Fruit fly (Drosophila melanogaster) whole organism, wandering third instar larva: ENCODE measurements around the gene ast.

Experiments used
- Abd-B ChIP-seq: fragments of >200 bp; optimal IDR thresholded peaks from 2 replicates; lab custom pipeline; 2017; ENCODE audit warnings: missing biosample characterization, missing genetic modification characterization
- CG32264 ChIP-seq: fragments of 200-800 bp; sonication (Bioruptor generic); optimal IDR thresholded peaks from 2 replicates; lab custom pipeline; 2016; ENCODE audit warnings: missing biosample characterization, missing genetic modification characterization
- CG9705 ChIP-seq: fragments of 200-800 bp; sonication (Bioruptor generic); optimal IDR thresholded peaks from 2 replicates; lab custom pipeline; 2018; ENCODE audit warnings: missing biosample characterization, mild to moderate bottlenecking, missing genetic modification characterization
- CrebA ChIP-seq: fragments of 200-800 bp; sonication (Bioruptor generic); optimal IDR thresholded peaks from 2 replicates; lab custom pipeline; 2016; ENCODE audit warnings: missing biosample characterization, mild to moderate bottlenecking, missing genetic modification characterization, borderline replicate concordance
- Dfd ChIP-seq: fragments of >200 bp; optimal IDR thresholded peaks from 2 replicates; lab custom pipeline; 2017; ENCODE audit warnings: missing biosample characterization, missing genetic modification characterization
- Dif ChIP-seq: fragments of 200-275, 200-300 bp; sonication (Bioruptor generic); optimal IDR thresholded peaks from 2 replicates; lab custom pipeline; 2018; ENCODE audit warnings: missing biosample characterization, missing genetic modification characterization; ENCODE audit not compliant: partially characterized antibody
- GATAd ChIP-seq: sonication (Bioruptor generic); optimal IDR thresholded peaks from 2 replicates; lab custom pipeline; 2016; ENCODE audit warnings: missing biosample characterization, missing genetic modification characterization
- HLH106 ChIP-seq: fragments of 200-800 bp; optimal IDR thresholded peaks from 3 replicates; lab custom pipeline; 2019; ENCODE audit warnings: missing biosample characterization, mild to moderate bottlenecking, missing genetic modification characterization, moderate library complexity
- Hnf4 ChIP-seq: fragments of 200-800 bp; sonication (Bioruptor generic); optimal IDR thresholded peaks from 2 replicates; lab custom pipeline; 2016; ENCODE audit warnings: missing biosample characterization, mild to moderate bottlenecking, missing genetic modification characterization
- Hr78 ChIP-seq: fragments of >200 bp; optimal IDR thresholded peaks from 2 replicates; lab custom pipeline; 2017; ENCODE audit warnings: missing biosample characterization, missing genetic modification characterization
- Hr83 ChIP-seq: fragments of 200-300 bp; sonication (Bioruptor generic); optimal IDR thresholded peaks from 2 replicates; lab custom pipeline; 2016; ENCODE audit warnings: missing biosample characterization, mild to moderate bottlenecking, missing genetic modification characterization, moderate library complexity; ENCODE audit not compliant: poor library complexity, severe bottlenecking
- Jra ChIP-seq: sonication (Bioruptor generic); optimal IDR thresholded peaks from 2 replicates; lab custom pipeline; 2016; ENCODE audit warnings: missing biosample characterization, missing genetic modification characterization
- Mio ChIP-seq: sonication (Bioruptor generic); optimal IDR thresholded peaks from 2 replicates; lab custom pipeline; 2016; ENCODE audit warnings: missing biosample characterization, missing genetic modification characterization
- Myc ChIP-seq: fragments of >200 bp; optimal IDR thresholded peaks from 2 replicates; lab custom pipeline; 2017
- N ChIP-seq: fragments of >200 bp; optimal IDR thresholded peaks from 2 replicates; lab custom pipeline; 2018; ENCODE audit warnings: missing biosample characterization, missing external identifiers, missing genetic modification characterization
- OdsH ChIP-seq: fragments of 200-800 bp; sonication (Bioruptor generic); optimal IDR thresholded peaks from 2 replicates; lab custom pipeline; 2016; ENCODE audit warnings: missing biosample characterization, mild to moderate bottlenecking, missing genetic modification characterization
- Rel ChIP-seq, 2 experiments: fragments of 200-800 bp; sonication (Bioruptor generic) in 1 of 2; optimal IDR thresholded peaks; 2 replicates in 1 of 2; 3 replicates in 1 of 2; lab custom pipeline; 2016 to 2019; ENCODE audit warnings: mild to moderate bottlenecking in 2 of 2, missing biosample characterization in 2 of 2, missing genetic modification characterization in 2 of 2, moderate library complexity in 1 of 2
- Sp1 ChIP-seq: fragments of 200-800 bp; sonication (Bioruptor generic); optimal IDR thresholded peaks from 3 replicates; lab custom pipeline; 2019; ENCODE audit warnings: missing biosample characterization, mild to moderate bottlenecking, missing genetic modification characterization, moderate library complexity
- Vsx2 ChIP-seq: fragments of 200-300, 225-300 bp; sonication (Bioruptor generic); optimal IDR thresholded peaks from 2 replicates; lab custom pipeline; 2018; ENCODE audit warnings: missing biosample characterization, missing genetic modification characterization; ENCODE audit not compliant: partially characterized antibody
- br ChIP-seq: fragments of 200-800 bp; sonication (Bioruptor generic); optimal IDR thresholded peaks from 2 replicates; lab custom pipeline; 2016; ENCODE audit warnings: missing biosample characterization, missing genetic modification characterization
- brk ChIP-seq: fragments of 200-800 bp; sonication (Bioruptor generic); optimal IDR thresholded peaks from 2 replicates; lab custom pipeline; 2016; ENCODE audit warnings: missing biosample characterization, mild to moderate bottlenecking, missing genetic modification characterization
- dl ChIP-seq, 2 experiments: fragments of 175-275, 200-275 bp in 1 of 2; fragments of 200-275 bp in 1 of 2; sonication (Bioruptor generic); optimal IDR thresholded peaks; lab custom pipeline; 2018; ENCODE audit warnings: mild to moderate bottlenecking in 2 of 2, missing biosample characterization in 2 of 2, missing genetic modification characterization in 2 of 2, moderate library complexity in 2 of 2; ENCODE audit not compliant: partially characterized antibody in 2 of 2, insufficient read depth in 1 of 2
- dmrt93B ChIP-seq: fragments of 200-800 bp; sonication (Bioruptor generic); optimal IDR thresholded peaks from 2 replicates; lab custom pipeline; 2018; ENCODE audit warnings: missing biosample characterization, mild to moderate bottlenecking, missing genetic modification characterization
- dsf ChIP-seq: sonication (Bioruptor generic); optimal IDR thresholded peaks from 2 replicates; lab custom pipeline; 2016; ENCODE audit warnings: missing biosample characterization, missing genetic modification characterization, borderline replicate concordance
- ey ChIP-seq: fragments of 200-800 bp; sonication (Bioruptor generic); optimal IDR thresholded peaks from 2 replicates; lab custom pipeline; 2016; ENCODE audit warnings: missing biosample characterization, missing genetic modification characterization
- foxo ChIP-seq, 2 experiments: fragments of 200-800 bp; sonication (Bioruptor generic); optimal IDR thresholded peaks; 2 replicates in 1 of 2; 3 replicates in 1 of 2; lab custom pipeline; 2016 to 2017; ENCODE audit warnings: missing biosample characterization in 2 of 2, missing genetic modification characterization in 2 of 2
- fru ChIP-seq: fragments of 200-800 bp; sonication (Bioruptor generic); optimal IDR thresholded peaks from 3 replicates; lab custom pipeline; 2016; ENCODE audit warnings: missing biosample characterization, mild to moderate bottlenecking, missing genetic modification characterization
- h ChIP-seq: fragments of 200-800 bp; sonication (Bioruptor generic); optimal IDR thresholded peaks from 3 replicates; lab custom pipeline; 2016; ENCODE audit warnings: missing biosample characterization, mild to moderate bottlenecking, missing genetic modification characterization
- jim ChIP-seq: fragments of 175-275, 200-325 bp; sonication (Bioruptor generic); optimal IDR thresholded peaks from 2 replicates; lab custom pipeline; 2016; ENCODE audit warnings: missing biosample characterization, mild to moderate bottlenecking, missing genetic modification characterization
- lola ChIP-seq: fragments of >200 bp; optimal IDR thresholded peaks from 2 replicates; lab custom pipeline; 2017; ENCODE audit warnings: missing biosample characterization, missing genetic modification characterization
- pan ChIP-seq: fragments of >200 bp; optimal IDR thresholded peaks from 2 replicates; lab custom pipeline; 2017
- psq ChIP-seq: fragments of 200-800 bp; sonication (Bioruptor generic); optimal IDR thresholded peaks from 3 replicates; lab custom pipeline; 2017; ENCODE audit warnings: missing biosample characterization, mild to moderate bottlenecking, missing genetic modification characterization, moderate library complexity
- rgr ChIP-seq: fragments of 200-800 bp; sonication (Bioruptor generic); optimal IDR thresholded peaks from 3 replicates; lab custom pipeline; 2016; ENCODE audit warnings: missing biosample characterization, mild to moderate bottlenecking, missing genetic modification characterization
- sage ChIP-seq: fragments of 200-800 bp; sonication (Bioruptor generic); optimal IDR thresholded peaks from 2 replicates; lab custom pipeline; 2016; ENCODE audit warnings: missing biosample characterization, mild to moderate bottlenecking, missing genetic modification characterization
- sv ChIP-seq: fragments of 200-800 bp; sonication (Bioruptor generic); optimal IDR thresholded peaks from 3 replicates; lab custom pipeline; 2016; ENCODE audit warnings: missing biosample characterization, missing genetic modification characterization
- tai ChIP-seq: sonication (Bioruptor generic); optimal IDR thresholded peaks from 2 replicates; lab custom pipeline; 2016; ENCODE audit warnings: missing biosample characterization, missing genetic modification characterization
- usp ChIP-seq: fragments of >200 bp; optimal IDR thresholded peaks from 2 replicates; lab custom pipeline; 2017; ENCODE audit warnings: missing biosample characterization, missing genetic modification characterization
- woc ChIP-seq: sonication (Bioruptor generic); optimal IDR thresholded peaks from 2 replicates; lab custom pipeline; 2016; ENCODE audit warnings: missing biosample characterization, mild to moderate bottlenecking, missing genetic modification characterization

ast gene

DNA sequence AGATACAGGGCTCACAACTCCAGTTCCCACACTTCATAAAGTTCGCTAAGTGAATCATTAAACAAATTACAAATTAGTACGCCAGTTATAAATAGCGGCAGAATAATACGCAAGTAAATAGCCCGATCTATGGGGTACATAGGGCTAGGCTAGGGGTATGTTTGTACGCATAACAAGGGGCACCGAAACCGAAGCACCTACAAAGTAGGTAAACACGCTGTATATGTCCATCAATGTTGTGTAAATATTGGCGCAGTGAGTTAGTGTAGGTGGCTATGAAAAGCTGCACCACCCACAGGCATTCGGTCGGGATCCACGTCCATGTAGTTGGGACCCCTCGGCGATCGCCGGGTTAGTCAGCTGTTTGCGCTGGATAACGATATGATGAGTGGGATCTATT lies 5.6 kb upstream of the ast start:
- TF ChIP-seq Vsx2: no peak
- TF ChIP-seq foxo (GFP tag; optimal IDR thresholded peaks at IDR 0.05; lab: Kevin White, UChicago): peak; percentile 34 to 79
- no peak for TF ChIP-seq N (GFP tag; lab: Kevin White, UChicago)
- no peak for TF ChIP-seq sage (GFP tag; lab: Kevin White, UChicago)
- peak; percentile 84 for TF ChIP-seq fru (GFP tag; lab: Kevin White, UChicago)
- peak; percentile 53 for TF ChIP-seq Mio (GFP tag; lab: Kevin White, UChicago)
- peak; percentile 39 for TF ChIP-seq Sp1 (GFP tag; lab: Kevin White, UChicago)
- peak; percentile 88 for TF ChIP-seq Jra (GFP tag; lab: Kevin White, UChicago)
- peak; percentile 99 for TF ChIP-seq jim (GFP tag; lab: Kevin White, UChicago)
- TF ChIP-seq br (GFP tag; lab: Kevin White, UChicago): peak; percentile 79
- no peak for TF ChIP-seq usp (GFP tag; lab: Kevin White, UChicago)
- TF ChIP-seq rgr (GFP tag; lab: Kevin White, UChicago): peak; percentile 96
- peak; percentile 74 for TF ChIP-seq CG32264 (GFP tag; lab: Kevin White, UChicago)
- peak; percentile 100 for TF ChIP-seq Hr83
- TF ChIP-seq h: peak; percentile 95
- TF ChIP-seq Hr78 (GFP tag; lab: Kevin White, UChicago): no peak
- peak; percentile 67 for TF ChIP-seq dmrt93B (GFP tag; lab: Kevin White, UChicago)
- TF ChIP-seq dsf (GFP tag; lab: Kevin White, UChicago): no peak
- no peak for TF ChIP-seq tai (GFP tag; lab: Kevin White, UChicago)
- TF ChIP-seq CG9705 (GFP tag; lab: Kevin White, UChicago): no peak
- TF ChIP-seq sv (GFP tag; lab: Kevin White, UChicago): peak; percentile 90
- no peak for TF ChIP-seq Dfd (GFP tag; lab: Kevin White, UChicago)
- no peak for TF ChIP-seq Dif (GFP tag; lab: Kevin White, UChicago)
- peak; percentile 82 for TF ChIP-seq ey (GFP tag; lab: Kevin White, UChicago)
- TF ChIP-seq dl (GFP tag; optimal IDR thresholded peaks at IDR 0.05; lab: Kevin White, UChicago; ENCODE audit: insufficient read depth in 1 of 2, partially characterized antibody in 2 of 2): no peak
- no peak for TF ChIP-seq brk (GFP tag; lab: Kevin White, UChicago)
- TF ChIP-seq lola (GFP tag; lab: Kevin White, UChicago): no peak
- TF ChIP-seq psq: peak; percentile 75
- no peak for TF ChIP-seq pan (lab: Kevin White, UChicago)
- peak; percentile 52 for TF ChIP-seq HLH106
- peak; percentile 92 for TF ChIP-seq Hnf4 (GFP tag; lab: Kevin White, UChicago)
- TF ChIP-seq OdsH: peak; percentile 94
- TF ChIP-seq Abd-B: no peak
- no peak for TF ChIP-seq Rel (GFP tag; optimal IDR thresholded peaks at IDR 0.05; lab: Kevin White, UChicago)
- TF ChIP-seq Rel (tag; optimal IDR thresholded peaks at IDR 0.05; lab: Kevin White, UChicago): no peak
- peak; percentile 90 for TF ChIP-seq GATAd
- no peak for TF ChIP-seq Myc (lab: Kevin White, UChicago)
- no peak for TF ChIP-seq CrebA (GFP tag; lab: Kevin White, UChicago)
- peak; percentile 36 for TF ChIP-seq woc (GFP tag; lab: Kevin White, UChicago)

dm6 chr2L:1073530-1073929 lies 4.2 kb upstream of the ast start:
- TF ChIP-seq pan (lab: Kevin White, UChicago) (no peak), br (GFP tag; lab: Kevin White, UChicago) (no peak), Rel (GFP tag; optimal IDR thresholded peaks at IDR 0.05; lab: Kevin White, UChicago) (no peak), Rel (tag; optimal IDR thresholded peaks at IDR 0.05; lab: Kevin White, UChicago) (no peak), rgr (GFP tag; lab: Kevin White, UChicago) (no peak), CrebA (GFP tag; lab: Kevin White, UChicago) (no peak)
